Worm (Caenorhabditis elegans) whole organism, midembryonic: Measurements from ENCODE around the gene fubl-1.

Source experiments
- T22C8.4 ChIP-seq: fragments of 200-800 bp; sonication (Bioruptor generic); IDR thresholded peaks from 2 replicates; pipeline ENCODE4 v1.3.6; 2022; ENCODE audit warnings: missing genetic modification characterization, missing compliant biosample characterization
- cog-1 ChIP-seq: sonication (generic microtip); optimal IDR thresholded peaks from 2 replicates; lab custom pipeline; 2016; ENCODE audit warnings: missing genetic modification characterization, missing compliant biosample characterization
- flt-1 ChIP-seq: fragments of 200-800 bp; sonication (Bioruptor generic); IDR thresholded peaks from 2 replicates; pipeline ENCODE4 v1.3.6; 2022; ENCODE audit warnings: missing genetic modification characterization, missing compliant biosample characterization
- med-1 ChIP-seq: sonication (generic microtip); optimal IDR thresholded peaks from 2 replicates; lab custom pipeline; 2017; ENCODE audit warnings: missing genetic modification characterization, mild to moderate bottlenecking, missing compliant biosample characterization, antibody characterized with exemption, missing genetic modification reagents; ENCODE audit not compliant: insufficient read depth
- ref-1 ChIP-seq: fragments of 200-800 bp; sonication (Bioruptor generic); conservative IDR thresholded peaks from 2 replicates; pipeline ENCODE4 v1.3.6; 2022; ENCODE audit warnings: missing genetic modification reagents, missing genetic modification characterization, missing compliant biosample characterization
- tab-1 ChIP-seq: fragments of 200-800 bp; sonication (Bioruptor generic); IDR thresholded peaks from 2 replicates; pipeline ENCODE4 v1.3.6; 2022; ENCODE audit warnings: missing genetic modification characterization, missing compliant biosample characterization
- ztf-23 ChIP-seq: fragments of 200-800 bp; sonication (Bioruptor generic); IDR thresholded peaks from 2 replicates; pipeline ENCODE4 v1.3.6; 2022; ENCODE audit warnings: missing genetic modification reagents, missing genetic modification characterization, missing compliant biosample characterization
- ztf-29 ChIP-seq: fragments of 200-800 bp; sonication (Bioruptor generic); IDR thresholded peaks from 2 replicates; pipeline ENCODE4 v1.3.6; 2022; ENCODE audit warnings: missing genetic modification reagents, missing genetic modification characterization, missing compliant biosample characterization

DNA sequence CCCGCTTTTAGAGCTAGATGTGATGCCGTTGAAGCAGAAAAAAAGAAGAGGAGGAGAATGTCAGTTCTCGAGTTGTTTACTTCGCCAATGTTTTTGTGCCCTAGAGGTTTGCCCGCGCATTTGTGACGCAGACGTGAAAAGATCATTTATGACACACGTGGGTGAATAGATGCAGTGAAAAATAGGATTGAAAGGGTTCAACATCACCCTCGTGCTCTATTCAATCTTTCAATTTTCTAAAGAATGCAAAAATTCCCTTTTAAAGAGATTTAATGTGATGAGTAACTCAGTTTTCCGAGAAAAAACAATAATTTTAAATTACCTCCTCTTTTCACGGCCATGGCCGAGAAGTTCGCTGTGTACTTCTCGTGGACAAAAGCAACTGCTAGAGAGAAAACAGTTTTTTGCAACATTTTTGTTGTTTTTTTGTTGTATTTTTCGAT lies 7.8 kb upstream of the fubl-1 start:
- TF ChIP-seq T22C8.4 (no peak), tab-1 (no peak), ref-1 (no peak), ztf-23 (no peak), flt-1 (no peak), cog-1 (tag; lab: Kevin White, UChicago) (no peak), med-1 (GFP tag; lab: Kevin White, UChicago) (no peak), ztf-29 (GFP tag; lab: Robert Waterston, UW) (no peak)
